Fruit fly (Drosophila melanogaster): ENCODE data around the gene dpr19.

dpr19 gene

dm6 chr2L:10418981-10419380 lies 43.0 kb downstream of the dpr19 start, which contains the start of gene RfC3:
Gene RfC3, plus strand, starts transcription at chr2L:10419190.
- TF ChIP-seq toe (GFP tag; optimal IDR thresholded peaks at IDR 0.05) = no peak
- peak; percentile 16 for TF ChIP-seq Mnt (GFP tag; optimal IDR thresholded peaks at IDR 0.05)
- peak; percentile 94 for TF ChIP-seq kay (GFP tag; ENCODE audit: borderline replicate concordance)

dm6 chr2L:10422643-10423606 lies 47.0 kb downstream of the dpr19 start, which contains the start of the genes pie and Wdfy2:
Gene pie, minus strand, starts transcription at chr2L:10422780.
Gene Wdfy2, plus strand, starts transcription at chr2L:10423291.
- TF ChIP-seq pad (GFP tag; optimal IDR thresholded peaks at IDR 0.05) (no peak), CG1620 (GFP tag; optimal IDR thresholded peaks at IDR 0.05) (no peak), CG14711 (tag; optimal IDR thresholded peaks at IDR 0.05) (no peak), CG7045 (GFP tag; optimal IDR thresholded peaks at IDR 0.05) (no peak), kay (GFP tag; ENCODE audit: borderline replicate concordance) (peak; percentile 68), bab1 (GFP tag; optimal IDR thresholded peaks at IDR 0.05) (peak; percentile 4), toe (GFP tag; optimal IDR thresholded peaks at IDR 0.05) (no peak), CG11617 (GFP tag; optimal IDR thresholded peaks at IDR 0.05) (no peak), Crg-1 (GFP tag; optimal IDR thresholded peaks at IDR 0.05) (no peak), CG5204 (GFP tag; optimal IDR thresholded peaks at IDR 0.05) (no peak), tj (GFP tag; optimal IDR thresholded peaks at IDR 0.05) (peak; percentile 88)

dm6 chr2L:10425599-10425998 lies 49.6 kb downstream of the dpr19 start:
- TF ChIP-seq pad (GFP tag; optimal IDR thresholded peaks at IDR 0.05) (no peak), Crg-1 (GFP tag; optimal IDR thresholded peaks at IDR 0.05) (no peak), Clk (GFP tag; optimal IDR thresholded peaks at IDR 0.05) (no peak), toe (GFP tag; optimal IDR thresholded peaks at IDR 0.05) (no peak), Hr96 (GFP tag; optimal IDR thresholded peaks at IDR 0.05) (no peak), cnc (optimal IDR thresholded peaks at IDR 0.05) (no peak), CG5204 (GFP tag; optimal IDR thresholded peaks at IDR 0.05) (no peak), bab1 (GFP tag; optimal IDR thresholded peaks at IDR 0.05) (no peak)

- TF ChIP-seq Hr96 (GFP tag; optimal IDR thresholded peaks at IDR 0.05) = no peak
- peak; percentile 97 for TF ChIP-seq tj (GFP tag; optimal IDR thresholded peaks at IDR 0.05)
- peak; percentile 26 for TF ChIP-seq cic (GFP tag; optimal IDR thresholded peaks at IDR 0.05)
- TF ChIP-seq Mnt (GFP tag; optimal IDR thresholded peaks at IDR 0.05) = peak; percentile 89
- TF ChIP-seq CG12768 (GFP tag; optimal IDR thresholded peaks at IDR 0.05) = no peak
- TF ChIP-seq toe (GFP tag; optimal IDR thresholded peaks at IDR 0.05) = no peak
- peak; percentile 63 for TF ChIP-seq CG7101 (tag; optimal IDR thresholded peaks at IDR 0.05)
- TF ChIP-seq pad (GFP tag; optimal IDR thresholded peaks at IDR 0.05) = no peak
- TF ChIP-seq Crg-1 (GFP tag; optimal IDR thresholded peaks at IDR 0.05) = peak; percentile 54
- peak; percentile 34 for TF ChIP-seq bab1 (GFP tag; optimal IDR thresholded peaks at IDR 0.05)
- TF ChIP-seq CG7045 (GFP tag; optimal IDR thresholded peaks at IDR 0.05) = no peak
- TF ChIP-seq CG11617 (GFP tag; optimal IDR thresholded peaks at IDR 0.05) = peak; percentile 65
- no peak for TF ChIP-seq CG1620 (GFP tag; optimal IDR thresholded peaks at IDR 0.05)
- TF ChIP-seq ovo (GFP tag; optimal IDR thresholded peaks at IDR 0.05) = no peak
- TF ChIP-seq CG5204 (GFP tag; optimal IDR thresholded peaks at IDR 0.05) = no peak
- peak in 1 of 2 experiments; percentile 2 for TF ChIP-seq cnc (optimal IDR thresholded peaks at IDR 0.05)
- TF ChIP-seq kay (GFP tag; ENCODE audit: borderline replicate concordance) = no peak
- no peak for TF ChIP-seq Clk (GFP tag; optimal IDR thresholded peaks at IDR 0.05)
- TF ChIP-seq CG33017 (tag; optimal IDR thresholded peaks at IDR 0.05) = no peak
- peak; percentile 65 for TF ChIP-seq CG14711 (tag; optimal IDR thresholded peaks at IDR 0.05)
Observed at dm6 chr2L:10426534-10427048, 50.6 kb downstream of the dpr19 start, which contains the start of the genes SmB and KdelR. Gene SmB, minus strand, starts transcription at chr2L:10426627. Gene KdelR, plus strand, starts transcription at chr2L:10426887.

dm6 chr2L:10428528-10428927 lies 52.6 kb downstream of the dpr19 start, which contains the start of gene CG5188:
Gene CG5188, plus strand, starts transcription at chr2L:10428829.
- TF ChIP-seq CG5204 (GFP tag; optimal IDR thresholded peaks at IDR 0.05) (no peak), Hr96 (GFP tag; optimal IDR thresholded peaks at IDR 0.05) (no peak), CG14711 (tag; optimal IDR thresholded peaks at IDR 0.05) (peak; percentile 59), Crg-1 (GFP tag; optimal IDR thresholded peaks at IDR 0.05) (no peak), toe (GFP tag; optimal IDR thresholded peaks at IDR 0.05) (no peak), cnc (optimal IDR thresholded peaks at IDR 0.05) (no peak), tj (GFP tag; optimal IDR thresholded peaks at IDR 0.05) (peak; percentile 1), CG7045 (GFP tag; optimal IDR thresholded peaks at IDR 0.05) (peak; percentile 10), ovo (GFP tag; optimal IDR thresholded peaks at IDR 0.05) (peak; percentile 10), cic (GFP tag; optimal IDR thresholded peaks at IDR 0.05) (peak; percentile 2), CG7101 (tag; optimal IDR thresholded peaks at IDR 0.05) (peak; percentile 55), kay (GFP tag; ENCODE audit: borderline replicate concordance) (no peak), CG33017 (tag; optimal IDR thresholded peaks at IDR 0.05) (peak; percentile 66), Mnt (GFP tag; optimal IDR thresholded peaks at IDR 0.05) (peak; percentile 30), bab1 (GFP tag; optimal IDR thresholded peaks at IDR 0.05) (peak; percentile 51), Clk (GFP tag; optimal IDR thresholded peaks at IDR 0.05) (no peak), CG1620 (GFP tag; optimal IDR thresholded peaks at IDR 0.05) (no peak), CG12768 (GFP tag; optimal IDR thresholded peaks at IDR 0.05) (no peak), pad (GFP tag; optimal IDR thresholded peaks at IDR 0.05) (no peak), CG11617 (GFP tag; optimal IDR thresholded peaks at IDR 0.05) (peak; percentile 55)

Data from whole organism, adult.